Fruit fly (Drosophila melanogaster): Measurements from ENCODE around the gene pll.

DNA sequence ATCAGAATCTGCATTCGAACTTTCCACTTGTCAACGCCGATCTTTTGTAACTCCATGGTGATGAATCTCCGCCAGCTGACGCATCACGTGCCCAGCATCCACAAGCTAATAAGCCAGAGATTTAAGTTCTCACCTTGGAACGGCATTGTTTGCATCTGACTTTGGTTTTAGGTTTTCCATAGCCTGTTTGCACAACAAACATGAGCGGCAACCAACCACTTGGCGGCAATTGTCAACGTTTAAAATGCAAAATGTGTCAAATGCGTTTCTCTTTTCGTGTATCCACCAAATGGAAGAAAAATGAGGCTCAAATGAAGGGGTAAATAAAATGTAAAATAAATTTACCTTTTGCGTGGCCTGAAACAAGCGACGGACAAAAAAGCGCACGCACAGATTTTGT, 50.7 kb downstream of the pll start:
- no peak for TF ChIP-seq CG6854 (GFP tag; optimal IDR thresholded peaks at IDR 0.05)
- no peak for TF ChIP-seq CG8119 (GFP tag; IDR thresholded peaks at IDR 0.05)
- TF ChIP-seq OdsH (GFP tag; optimal IDR thresholded peaks at IDR 0.05) = no peak
- no peak for TF ChIP-seq lz (GFP tag; optimal IDR thresholded peaks at IDR 0.05)
- no peak for TF ChIP-seq CG6792 (GFP tag; optimal IDR thresholded peaks at IDR 0.05)
- TF ChIP-seq Blimp-1 (GFP tag; optimal IDR thresholded peaks at IDR 0.05) = no peak
- TF ChIP-seq Smox (GFP tag; optimal IDR thresholded peaks at IDR 0.05) = no peak
- TF ChIP-seq CG1621 (tag; optimal IDR thresholded peaks at IDR 0.05) = no peak
- TF ChIP-seq CG10631 (GFP tag; optimal IDR thresholded peaks at IDR 0.05) = no peak
- no peak for TF ChIP-seq CG10669 (GFP tag; optimal IDR thresholded peaks at IDR 0.05)
- no peak for TF ChIP-seq CG15336 (GFP tag; IDR thresholded peaks at IDR 0.05)
- TF ChIP-seq CG7368 (GFP tag; optimal IDR thresholded peaks at IDR 0.05) = no peak

Data from whole organism, prepupa.